Fruit fly (Drosophila melanogaster): Measurements from ENCODE around the gene Svip.

dm6 chr3L:9383345-9384075, 24.7 kb downstream of the Svip start, which contains the start of gene Hsp27:
- TF ChIP-seq CG6163 (GFP tag; IDR thresholded peaks at IDR 0.05) = peak; percentile 100
- peak; percentile 100 for TF ChIP-seq Sox102F (GFP tag; optimal IDR thresholded peaks at IDR 0.05)
- peak; percentile 100 for TF ChIP-seq eg (GFP tag; IDR thresholded peaks at IDR 0.05)
- peak; percentile 100 for TF ChIP-seq CG10631 (GFP tag; optimal IDR thresholded peaks at IDR 0.05)
- peak; percentile 100 for TF ChIP-seq Met (GFP tag; optimal IDR thresholded peaks at IDR 0.05)
- TF ChIP-seq CG32006 (GFP tag; optimal IDR thresholded peaks at IDR 0.05) = peak; percentile 100
- TF ChIP-seq Hr38 (GFP tag; optimal IDR thresholded peaks at IDR 0.05) = peak; percentile 70
- peak; percentile 100 for TF ChIP-seq CG6854 (GFP tag; optimal IDR thresholded peaks at IDR 0.05)
- TF ChIP-seq Smox (GFP tag; optimal IDR thresholded peaks at IDR 0.05) = peak; percentile 99
- TF ChIP-seq Gug (GFP tag; IDR thresholded peaks at IDR 0.05) = peak; percentile 100

Measured in whole organism, prepupa.